Worm (Caenorhabditis elegans): ENCODE results near the gene fbxa-196.

Gene fbxa-196

DNA sequence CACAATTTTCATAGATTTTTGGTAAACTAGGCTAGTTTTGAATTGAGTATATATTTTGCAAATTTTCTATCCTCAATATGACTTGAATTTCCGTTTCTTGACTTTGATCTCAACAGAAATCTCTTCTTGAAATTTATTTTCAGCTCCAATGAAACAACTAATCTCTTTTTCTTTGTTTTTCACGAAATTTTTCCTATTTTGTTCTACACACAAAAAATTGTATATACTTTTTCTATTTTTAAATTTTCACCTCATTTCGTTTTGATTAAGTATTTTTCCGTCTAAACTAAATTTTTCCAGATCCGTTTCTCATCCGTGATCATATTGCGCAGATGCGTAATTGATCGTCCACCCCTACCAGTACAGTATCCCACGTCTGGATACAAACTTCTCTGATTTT lies 16.3 kb downstream of the fbxa-196 start, which contains the start of gene unc-83:
TSS of gene unc-83 (plus strand) at position 301 of the 400 bp plus-strand sequence.
- TF ChIP-seq nhr-25 (tag; optimal IDR thresholded peaks at IDR 0.05) (no peak), R02D3.7 (tag; optimal IDR thresholded peaks at IDR 0.05) (no peak), ztf-4 (tag; optimal IDR thresholded peaks at IDR 0.05) (no peak), alr-1 (tag; optimal IDR thresholded peaks at IDR 0.05) (no peak), nhr-237 (tag; optimal IDR thresholded peaks at IDR 0.05) (no peak), ceh-16 (tag; optimal IDR thresholded peaks at IDR 0.05) (no peak), mab-5 (tag; optimal IDR thresholded peaks at IDR 0.05) (no peak), zag-1 (tag; optimal IDR thresholded peaks at IDR 0.05) (no peak), unc-39 (tag; optimal IDR thresholded peaks at IDR 0.05) (no peak), sma-9 (GFP tag; optimal IDR thresholded peaks at IDR 0.05) (no peak), sma-9 (tag; optimal IDR thresholded peaks at IDR 0.05) (no peak), ceh-82 (tag; optimal IDR thresholded peaks at IDR 0.05) (no peak), elt-1 (tag; optimal IDR thresholded peaks at IDR 0.05) (no peak), unc-62 (GFP tag; optimal IDR thresholded peaks at IDR 0.05) (no peak), ZK546.5 (tag; optimal IDR thresholded peaks at IDR 0.05) (no peak), skn-1 (tag; optimal IDR thresholded peaks at IDR 0.05) (no peak), peb-1 (tag; optimal IDR thresholded peaks at IDR 0.05) (no peak), nhr-21 (tag; optimal IDR thresholded peaks at IDR 0.05) (no peak), snpc-4 (tag; optimal IDR thresholded peaks at IDR 0.05) (no peak), F13H6.1 (tag; optimal IDR thresholded peaks at IDR 0.05) (no peak)

DNA sequence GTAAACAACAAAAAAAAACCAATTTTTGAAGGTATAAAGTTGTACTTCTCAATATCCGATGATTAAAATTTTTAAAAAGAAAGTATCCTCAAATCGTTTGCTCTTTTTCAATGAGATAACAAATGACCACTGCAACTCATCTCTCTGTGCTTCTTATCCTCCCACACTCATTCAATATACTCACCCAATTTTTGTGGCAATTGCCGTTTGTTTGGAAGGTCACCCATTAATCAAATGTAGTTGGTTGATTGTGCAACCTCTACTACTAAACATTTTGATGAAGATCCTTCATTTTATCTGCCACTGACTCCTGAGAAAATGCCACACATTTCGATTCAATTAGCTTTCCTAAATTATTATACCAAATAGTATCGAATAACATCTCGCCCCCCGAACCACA lies 19.2 kb downstream of the fbxa-196 start:
- TF ChIP-seq nhr-129 (tag; optimal IDR thresholded peaks at IDR 0.05) (peak; percentile 14), crh-2 (tag; optimal IDR thresholded peaks at IDR 0.05) (no peak), sma-9 (GFP tag; optimal IDR thresholded peaks at IDR 0.05) (peak; percentile 14), sma-9 (tag; optimal IDR thresholded peaks at IDR 0.05) (no peak), F13H6.1 (tag; optimal IDR thresholded peaks at IDR 0.05) (peak; percentile 2)

DNA sequence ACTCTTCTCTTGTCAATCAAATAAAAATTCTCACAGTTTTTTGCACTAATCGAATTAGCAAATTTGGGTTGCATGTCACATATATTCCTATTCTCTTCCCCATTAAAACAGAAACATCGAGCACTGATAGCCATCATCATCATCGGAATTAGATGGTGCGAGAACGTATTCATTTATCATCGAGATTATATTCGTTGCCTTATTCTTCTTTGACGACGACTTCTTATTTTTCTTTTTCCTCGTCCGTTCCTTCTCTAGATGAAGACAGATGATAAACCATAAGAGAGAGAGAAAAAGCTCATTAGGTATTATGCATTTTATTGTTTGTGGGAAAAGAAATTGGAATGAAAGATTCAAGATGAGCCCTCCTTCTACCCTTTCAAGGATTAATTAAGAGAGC lies 22.8 kb downstream of the fbxa-196 start:
- TF ChIP-seq dmd-4 (tag; optimal IDR thresholded peaks at IDR 0.05) (no peak), unc-55 (GFP tag; optimal IDR thresholded peaks at IDR 0.05) (peak; percentile 47), ceh-16 (tag; optimal IDR thresholded peaks at IDR 0.05) (no peak), nhr-77 (tag; optimal IDR thresholded peaks at IDR 0.05) (no peak), lsy-2 (tag; optimal IDR thresholded peaks at IDR 0.05) (no peak), fos-1 (tag; optimal IDR thresholded peaks at IDR 0.05) (no peak), mab-5 (tag; optimal IDR thresholded peaks at IDR 0.05) (peak; percentile 13), mbf-1 (tag; optimal IDR thresholded peaks at IDR 0.05) (no peak)

DNA sequence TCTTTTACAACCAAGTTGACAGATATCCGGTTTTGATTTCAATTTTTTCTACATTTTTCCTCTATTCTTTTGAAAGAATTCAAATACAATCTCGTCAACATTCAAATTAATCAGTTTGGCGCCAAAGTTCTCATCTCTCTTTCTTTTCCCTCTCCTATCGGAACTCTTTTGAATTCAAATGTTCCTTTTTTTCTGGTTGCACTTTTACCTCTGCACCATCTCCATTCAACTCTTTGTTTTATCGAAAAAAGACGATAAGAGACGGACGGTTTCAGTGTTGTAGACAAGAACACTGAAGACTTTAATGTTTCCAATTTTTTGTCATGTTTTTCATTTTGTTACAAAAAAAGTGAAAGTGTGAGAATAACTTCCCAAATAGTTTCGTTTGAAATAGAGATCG lies 27.6 kb downstream of the fbxa-196 start:
- TF ChIP-seq fos-1 (tag; optimal IDR thresholded peaks at IDR 0.05) (peak; percentile 89), nhr-12 (tag; optimal IDR thresholded peaks at IDR 0.05) (no peak)

DNA sequence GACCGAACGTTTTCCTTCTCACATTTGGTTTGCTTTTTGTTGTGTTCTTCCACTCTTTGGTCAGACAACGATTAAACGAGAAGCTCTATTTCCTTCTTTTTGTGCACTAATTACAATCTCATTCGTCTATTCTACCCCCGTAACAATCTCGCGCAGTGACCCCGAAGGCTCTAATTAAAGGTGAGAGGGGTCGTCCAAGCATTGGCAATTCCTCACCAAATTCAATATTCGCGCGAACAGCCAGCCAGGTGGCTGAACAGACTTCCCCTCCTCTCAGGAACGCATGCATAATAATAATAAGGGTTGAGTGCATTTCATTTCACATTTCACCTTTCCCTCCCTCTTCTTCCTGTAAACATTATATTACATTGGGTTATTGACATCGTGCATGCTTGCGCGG lies 36.7 kb downstream of the fbxa-196 start:
- no peak for TF ChIP-seq lin-11 (tag; optimal IDR thresholded peaks at IDR 0.05)
- TF ChIP-seq aly-2 (tag; optimal IDR thresholded peaks at IDR 0.05) = no peak
- no peak for TF ChIP-seq nhr-21 (tag; optimal IDR thresholded peaks at IDR 0.05)
- TF ChIP-seq lin-13 (GFP tag; optimal IDR thresholded peaks at IDR 0.05) = no peak
- no peak for TF ChIP-seq mab-5 (tag; optimal IDR thresholded peaks at IDR 0.05)
- TF ChIP-seq sma-9 (GFP tag; optimal IDR thresholded peaks at IDR 0.05) = no peak
- no peak for TF ChIP-seq sma-9 (tag; optimal IDR thresholded peaks at IDR 0.05)
- TF ChIP-seq nhr-6 (tag; optimal IDR thresholded peaks at IDR 0.05) = no peak

DNA sequence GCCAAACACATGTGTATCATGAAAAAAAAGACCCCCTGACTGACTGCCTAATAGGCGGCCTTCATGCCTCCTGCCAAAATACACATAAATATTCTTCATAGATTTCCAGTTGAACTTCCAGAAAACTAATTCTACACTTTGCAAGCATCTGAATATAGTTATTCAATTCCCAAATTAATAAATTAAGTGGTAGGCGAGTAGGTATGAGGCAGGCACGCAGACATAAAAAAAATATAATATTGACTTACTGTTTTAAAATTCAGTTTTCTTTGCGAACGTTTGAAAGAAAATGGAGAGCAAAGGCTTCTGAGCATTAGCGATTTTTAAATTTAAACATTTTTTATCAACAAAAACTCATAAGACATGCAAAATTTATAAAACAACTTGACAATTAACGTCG lies 39.4 kb downstream of the fbxa-196 start:
- TF ChIP-seq ZK546.5 (tag; optimal IDR thresholded peaks at IDR 0.05) (no peak), elt-3 (tag; optimal IDR thresholded peaks at IDR 0.05) (no peak), sma-9 (GFP tag; optimal IDR thresholded peaks at IDR 0.05) (no peak), sma-9 (tag; optimal IDR thresholded peaks at IDR 0.05) (no peak), fos-1 (tag; optimal IDR thresholded peaks at IDR 0.05) (no peak), zag-1 (tag; optimal IDR thresholded peaks at IDR 0.05) (no peak), nhr-77 (tag; optimal IDR thresholded peaks at IDR 0.05) (no peak), F13H6.1 (tag; optimal IDR thresholded peaks at IDR 0.05) (no peak), Y55F3AM.14 (GFP tag; optimal IDR thresholded peaks at IDR 0.05) (no peak), lsy-2 (tag; optimal IDR thresholded peaks at IDR 0.05) (no peak), nhr-237 (tag; optimal IDR thresholded peaks at IDR 0.05) (no peak), nhr-25 (tag; optimal IDR thresholded peaks at IDR 0.05) (no peak), alr-1 (tag; optimal IDR thresholded peaks at IDR 0.05) (no peak), egl-27 (tag; optimal IDR thresholded peaks at IDR 0.05) (no peak), ama-1 (optimal IDR thresholded peaks at IDR 0.05) (peak; percentile 33), crh-2 (tag; optimal IDR thresholded peaks at IDR 0.05) (peak; percentile 67), ztf-4 (tag; optimal IDR thresholded peaks at IDR 0.05) (no peak), mbf-1 (tag; optimal IDR thresholded peaks at IDR 0.05) (no peak), mab-5 (tag; optimal IDR thresholded peaks at IDR 0.05) (no peak), ztf-11 (tag; optimal IDR thresholded peaks at IDR 0.05) (no peak), nhr-129 (tag; optimal IDR thresholded peaks at IDR 0.05) (no peak), sma-3 (GFP tag; optimal IDR thresholded peaks at IDR 0.05) (no peak), lin-11 (tag; optimal IDR thresholded peaks at IDR 0.05) (no peak), aly-2 (tag; optimal IDR thresholded peaks at IDR 0.05) (no peak), ceh-16 (tag; optimal IDR thresholded peaks at IDR 0.05) (no peak), ceh-82 (tag; optimal IDR thresholded peaks at IDR 0.05) (no peak), blmp-1 (tag; optimal IDR thresholded peaks at IDR 0.05; ENCODE audit: insufficient read depth) (no peak), nhr-12 (tag; optimal IDR thresholded peaks at IDR 0.05) (no peak), snpc-4 (tag; optimal IDR thresholded peaks at IDR 0.05) (no peak), unc-62 (GFP tag; optimal IDR thresholded peaks at IDR 0.05) (no peak), R02D3.7 (tag; optimal IDR thresholded peaks at IDR 0.05) (no peak), gmeb-1 (tag; optimal IDR thresholded peaks at IDR 0.05) (peak; percentile 41), lin-13 (GFP tag; optimal IDR thresholded peaks at IDR 0.05) (peak; percentile 44)

Measured in whole organism, L2 larva.